Worm (Caenorhabditis elegans): ENCODE data around the gene Y54G11A.17.
"Not testable (repeated sequence)": the region's sequence is repeated elsewhere in the genome, so short reads cannot be mapped to it uniquely, and the experiment has no call there.

The Y54G11A.17 gene

ce11 chrII:14346243-14346642 lies 3.0 kb downstream of the Y54G11A.17 start, which contains the start of gene Y54G11A.9:
TSS of gene Y54G11A.9 (minus strand) at chrII:14346438.
- TF ChIP-seq efl-1 (optimal IDR thresholded peaks at IDR 0.05), result peak in 1 of 2 experiments; percentile 14
- TF ChIP-seq efl-1 (GFP tag; optimal IDR thresholded peaks at IDR 0.05 in 1 of 2), result not testable (repeated sequence)

- TF ChIP-seq dpl-1 (GFP tag; optimal IDR thresholded peaks at IDR 0.05); jun-1 (tag; optimal IDR thresholded peaks at IDR 0.05); nhr-11 (tag; optimal IDR thresholded peaks at IDR 0.05): not testable (repeated sequence)
Measured at ce11 chrII:14344166-14344565, 5.0 kb downstream of the Y54G11A.17 start, which contains the start of gene ddl-3. TSS of gene ddl-3 (minus strand) at chrII:14344454.

DNA sequence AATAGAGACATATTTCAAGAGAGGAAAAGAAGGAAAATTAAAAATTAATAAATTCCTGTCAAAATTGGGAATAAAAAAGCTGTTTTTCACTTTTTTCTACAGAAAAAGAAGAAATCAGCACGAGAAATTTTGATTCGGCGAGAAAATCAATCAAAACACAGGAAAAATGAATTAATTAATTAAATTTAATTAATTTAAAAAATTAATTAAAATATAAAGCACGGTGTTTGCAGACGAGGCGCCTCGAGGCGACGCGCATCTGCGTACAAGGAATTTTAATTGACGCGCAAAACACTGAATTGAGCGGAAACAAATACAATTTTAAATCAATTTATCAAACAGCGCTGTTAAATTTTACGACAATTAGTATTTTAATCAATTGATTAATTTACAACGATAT lies 28.0 kb downstream of the Y54G11A.17 start:
- TF ChIP-seq elt-2 (tag; optimal IDR thresholded peaks at IDR 0.05), result no peak
- no peak for TF ChIP-seq zip-4 (GFP tag; optimal IDR thresholded peaks at IDR 0.05)
- no peak for TF ChIP-seq nhr-77 (tag; optimal IDR thresholded peaks at IDR 0.05)
- no peak for TF ChIP-seq nhr-84 (tag; optimal IDR thresholded peaks at IDR 0.05)
- TF ChIP-seq nhr-71 (tag; optimal IDR thresholded peaks at IDR 0.05), result no peak
- TF ChIP-seq ets-5 (GFP tag; IDR thresholded peaks at IDR 0.05), result no peak
- TF ChIP-seq nhr-19 (GFP tag; conservative IDR thresholded peaks at IDR 0.05), result no peak
- no peak for TF ChIP-seq fkh-4 (tag; optimal IDR thresholded peaks at IDR 0.05; ENCODE audit: borderline replicate concordance)
- peak in 1 of 3 experiments; percentile 22 for TF ChIP-seq dpl-1 (GFP tag; optimal IDR thresholded peaks at IDR 0.05)
- TF ChIP-seq hlh-4 (tag; optimal IDR thresholded peaks at IDR 0.05), result no peak
- TF ChIP-seq F16B12.6 (tag; optimal IDR thresholded peaks at IDR 0.05), result peak; percentile 16
- no peak for TF ChIP-seq nhr-85 (tag)
- TF ChIP-seq C16A3.4 (tag; optimal IDR thresholded peaks at IDR 0.05), result no peak
- TF ChIP-seq efl-1 (optimal IDR thresholded peaks at IDR 0.05), result peak in 1 of 2 experiments; percentile 18
- TF ChIP-seq efl-1 (GFP tag; optimal IDR thresholded peaks at IDR 0.05 in 1 of 2), result peak in 1 of 2 experiments; percentile 18
- TF ChIP-seq mdl-1 (tag; optimal IDR thresholded peaks at IDR 0.05), result no peak
- TF ChIP-seq hlh-17 (GFP tag; optimal IDR thresholded peaks at IDR 0.05; ENCODE audit: borderline replicate concordance), result no peak
- peak; percentile 36 for TF ChIP-seq ceh-8 (GFP tag; optimal IDR thresholded peaks at IDR 0.05)
- no peak for TF ChIP-seq lir-3 (tag; optimal IDR thresholded peaks at IDR 0.05; ENCODE audit: poor library complexity)
- no peak for TF ChIP-seq lsy-2 (tag; optimal IDR thresholded peaks at IDR 0.05)
- TF ChIP-seq lin-14 (GFP tag; optimal IDR thresholded peaks at IDR 0.05), result no peak
- TF ChIP-seq nhr-12 (tag; optimal IDR thresholded peaks at IDR 0.05), result no peak
- TF ChIP-seq nhr-76 (tag; optimal IDR thresholded peaks at IDR 0.05), result no peak
- TF ChIP-seq ceh-88 (GFP tag; IDR thresholded peaks at IDR 0.05), result no peak

- TF ChIP-seq fkh-8 (tag; optimal IDR thresholded peaks at IDR 0.05) (no peak), fkh-10 (GFP tag; optimal IDR thresholded peaks at IDR 0.05) (no peak), ceh-8 (GFP tag; optimal IDR thresholded peaks at IDR 0.05) (peak; percentile 48), nhr-12 (tag; optimal IDR thresholded peaks at IDR 0.05) (no peak), fkh-4 (tag; optimal IDR thresholded peaks at IDR 0.05; ENCODE audit: borderline replicate concordance) (no peak), blmp-1 (tag; optimal IDR thresholded peaks at IDR 0.05) (no peak), snpc-4 (tag; optimal IDR thresholded peaks at IDR 0.05) (no peak), nhr-28 (tag; optimal IDR thresholded peaks at IDR 0.05) (no peak)
Measured at ce11 chrII:14319227-14319626, 30.0 kb downstream of the Y54G11A.17 start.

- no peak for TF ChIP-seq dpl-1 (GFP tag; optimal IDR thresholded peaks at IDR 0.05)
- no peak for TF ChIP-seq unc-86 (tag; optimal IDR thresholded peaks at IDR 0.05)
- no peak for TF ChIP-seq unc-30 (tag; optimal IDR thresholded peaks at IDR 0.05)
- no peak for TF ChIP-seq ceh-90 (tag; optimal IDR thresholded peaks at IDR 0.05)
- TF ChIP-seq ceh-63 (GFP tag; optimal IDR thresholded peaks at IDR 0.05), result no peak
- TF ChIP-seq nhr-84 (tag; optimal IDR thresholded peaks at IDR 0.05), result no peak
- no peak for TF ChIP-seq F16B12.6 (tag; optimal IDR thresholded peaks at IDR 0.05)
- TF ChIP-seq ceh-88 (GFP tag; IDR thresholded peaks at IDR 0.05), result no peak
- TF ChIP-seq efl-1 (optimal IDR thresholded peaks at IDR 0.05), result no peak
- no peak for TF ChIP-seq efl-1 (GFP tag; optimal IDR thresholded peaks at IDR 0.05 in 1 of 2)
- no peak for TF ChIP-seq nhr-71 (tag; optimal IDR thresholded peaks at IDR 0.05)
- TF ChIP-seq nhr-47 (tag; optimal IDR thresholded peaks at IDR 0.05), result no peak
- TF ChIP-seq lir-3 (tag; optimal IDR thresholded peaks at IDR 0.05; ENCODE audit: poor library complexity), result no peak
- TF ChIP-seq pqm-1 (tag; optimal IDR thresholded peaks at IDR 0.05), result no peak
- TF ChIP-seq mab-9 (GFP tag; IDR thresholded peaks at IDR 0.05), result no peak
- no peak for TF ChIP-seq C04F5.9 (tag; optimal IDR thresholded peaks at IDR 0.05)
- no peak for TF ChIP-seq aha-1 (tag; optimal IDR thresholded peaks at IDR 0.05)
- TF ChIP-seq vab-15 (tag; optimal IDR thresholded peaks at IDR 0.05), result no peak
- TF ChIP-seq nhr-11 (tag; optimal IDR thresholded peaks at IDR 0.05), result no peak
- no peak for TF ChIP-seq lin-14 (GFP tag; optimal IDR thresholded peaks at IDR 0.05)
- no peak for TF ChIP-seq unc-62 (GFP tag; optimal IDR thresholded peaks at IDR 0.05)
Measured at ce11 chrII:14318027-14318426, 31.2 kb downstream of the Y54G11A.17 start, which contains the start of gene Y54G11A.14. TSS of gene Y54G11A.14 (plus strand) at chrII:14318158.

All from whole organism, L1 larva.